Worm (Caenorhabditis elegans) whole organism, early embryonic: ENCODE data around the gene srbc-44.
A peak's percentile ranks its signal among the peaks of the same experiment; 100 is the strongest.

Source experiments
- ama-1 ChIP-seq: fragments of 150-350 bp; optimal IDR thresholded peaks from 2 replicates; lab custom pipeline; 2014
- ceh-13 ChIP-seq: fragments of 200-800 bp; sonication (Bioruptor generic); optimal IDR thresholded peaks from 2 replicates; lab custom pipeline; 2018; ENCODE audit warnings: mild to moderate bottlenecking, missing genetic modification characterization, missing compliant biosample characterization
- ceh-36 ChIP-seq: sonication (generic microtip); optimal IDR thresholded peaks from 2 replicates; lab custom pipeline; 2016; ENCODE audit warnings: missing genetic modification characterization, inconsistent platforms, missing compliant biosample characterization
- flt-1 ChIP-seq: fragments of 200-800 bp; sonication (Bioruptor generic); IDR thresholded peaks from 2 replicates; pipeline ENCODE4 v1.3.6; 2022; ENCODE audit warnings: missing genetic modification characterization, missing compliant biosample characterization
- hmg-4 ChIP-seq: fragments of 200-800 bp; sonication (Bioruptor generic); optimal IDR thresholded peaks from 2 replicates; lab custom pipeline; 2018; ENCODE audit warnings: mild to moderate bottlenecking, missing genetic modification characterization, missing compliant biosample characterization
- hnd-1 ChIP-seq: sonication (generic microtip); optimal IDR thresholded peaks from 2 replicates; lab custom pipeline; 2016; ENCODE audit warnings: missing genetic modification characterization, missing compliant biosample characterization
- pes-1 ChIP-seq: fragments of 200-800 bp; sonication (Bioruptor generic); IDR thresholded peaks from 2 replicates; pipeline ENCODE4 v1.3.6; 2022; ENCODE audit warnings: missing genetic modification reagents, missing genetic modification characterization, missing compliant biosample characterization
- scrt-1 ChIP-seq: fragments of 200-800 bp; sonication (Bioruptor generic); IDR thresholded peaks from 2 replicates; pipeline ENCODE4 v1.3.6; 2022; ENCODE audit warnings: missing genetic modification characterization, missing compliant biosample characterization
- tbx-11 ChIP-seq: fragments of 200-800 bp; sonication (Bioruptor generic); IDR thresholded peaks from 2 replicates; pipeline ENCODE4 v1.3.6; 2022; ENCODE audit warnings: missing genetic modification characterization, missing compliant biosample characterization
- tra-4 ChIP-seq: sonication (generic microtip); optimal IDR thresholded peaks from 2 replicates; lab custom pipeline; 2017; ENCODE audit warnings: missing genetic modification characterization, missing compliant biosample characterization

DNA sequence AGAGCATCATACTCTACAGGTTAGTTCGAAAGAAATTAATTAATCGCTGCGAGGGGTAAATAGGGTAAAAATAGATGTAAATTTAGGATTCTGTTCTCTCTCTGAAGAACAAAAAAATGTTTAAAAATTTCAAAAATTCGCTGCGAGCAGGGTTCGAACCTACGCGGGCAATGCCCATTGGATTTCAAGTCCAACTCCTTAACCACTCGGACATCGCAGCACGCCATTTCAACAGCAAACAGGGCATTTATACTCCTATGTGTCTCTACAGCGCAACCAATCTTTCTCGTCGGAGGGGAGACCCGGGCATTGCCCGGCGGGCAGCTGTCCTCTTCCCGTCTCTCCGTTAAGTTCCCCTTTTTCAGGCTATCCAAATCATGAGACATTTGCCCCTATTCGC lies 8.1 kb downstream of the srbc-44 start:
- TF ChIP-seq ama-1 (lab: Kevin White, UChicago) (no peak), flt-1 (GFP tag; lab: Robert Waterston, UW) (peak; percentile 97), tbx-11 (GFP tag; lab: Robert Waterston, UW) (peak; percentile 95), hmg-4 (GFP tag; lab: Kevin White, UChicago) (peak; percentile 94), tra-4 (peak; percentile 74), hnd-1 (tag; lab: Kevin White, UChicago) (peak; percentile 88), pes-1 (GFP tag; lab: Robert Waterston, UW) (peak; percentile 97), scrt-1 (GFP tag; lab: Robert Waterston, UW) (peak; percentile 98), ceh-36 (tag; lab: Kevin White, UChicago) (peak; percentile 93), ceh-13 (GFP tag; lab: Kevin White, UChicago) (peak; percentile 85)
